Fruit fly (Drosophila melanogaster): Measurements from ENCODE around the gene Gad1.

DNA sequence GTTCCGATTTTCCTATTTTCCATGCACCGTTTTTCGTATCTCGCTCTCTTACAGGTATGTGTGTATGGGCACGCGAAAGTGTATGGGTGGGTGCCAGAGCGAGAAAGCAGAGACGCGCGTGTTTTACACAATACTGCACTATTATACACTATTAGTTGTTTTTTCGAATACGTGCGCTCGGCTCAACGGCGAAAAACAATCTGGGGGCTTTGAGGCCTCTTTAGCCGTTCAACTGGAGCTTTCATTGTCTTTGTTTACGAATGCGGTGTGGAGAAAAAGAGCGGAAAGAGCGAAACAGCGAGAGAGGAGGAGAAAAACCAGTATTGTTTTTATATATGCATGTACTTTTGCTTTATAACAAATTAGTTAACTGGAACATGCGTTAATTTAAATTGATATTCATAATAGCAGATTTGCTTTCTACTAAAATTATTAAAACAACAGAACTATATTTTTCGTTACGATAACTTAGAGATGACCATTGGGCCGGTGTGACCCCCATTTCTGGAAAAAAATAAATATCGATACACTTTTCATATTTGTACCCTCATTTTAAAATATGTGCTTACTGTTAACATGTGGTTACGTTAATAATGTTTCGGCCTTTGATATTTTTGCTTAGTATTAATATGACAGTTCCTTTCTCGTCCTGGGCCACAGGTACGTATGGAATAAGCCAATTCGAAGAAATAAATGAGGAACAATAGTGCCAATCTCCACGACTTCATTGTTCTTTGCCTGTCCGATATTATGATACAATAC, 14.1 kb upstream of the Gad1 start, which contains the start of gene CG14995:
- TF ChIP-seq CG8478 (optimal IDR thresholded peaks at IDR 0.05) (no peak), CTCF (optimal IDR thresholded peaks at IDR 0.05) (no peak)

Measured in S2 (cell line).